Worm (Caenorhabditis elegans): ENCODE measurements around the gene oac-41.

- TF ChIP-seq T07F8.4 (tag; optimal IDR thresholded peaks at IDR 0.05) (no peak), die-1 (tag; optimal IDR thresholded peaks at IDR 0.05) (no peak), atf-7 (tag; optimal IDR thresholded peaks at IDR 0.05) (no peak), nfyb-1 (GFP tag; IDR thresholded peaks at IDR 0.05) (no peak), fkh-3 (tag; optimal IDR thresholded peaks at IDR 0.05) (no peak), akir-1 (GFP tag; optimal IDR thresholded peaks at IDR 0.05) (no peak), egrh-3 (GFP tag; IDR thresholded peaks at IDR 0.05) (no peak), chd-7 (tag; optimal IDR thresholded peaks at IDR 0.05) (no peak), ama-1 (optimal IDR thresholded peaks at IDR 0.05) (no peak), ama-1 (GFP tag; optimal IDR thresholded peaks at IDR 0.05) (no peak), snpc-4 (GFP tag; optimal IDR thresholded peaks at IDR 0.05) (no peak), snpc-4 (tag; optimal IDR thresholded peaks at IDR 0.05) (no peak), mes-4 (tag; optimal IDR thresholded peaks at IDR 0.05) (no peak), B0261.1 (tag; optimal IDR thresholded peaks at IDR 0.05) (no peak), nfya-1 (tag; optimal IDR thresholded peaks at IDR 0.05; ENCODE audit: borderline replicate concordance, insufficient read depth) (no peak), unc-130 (GFP tag; optimal IDR thresholded peaks at IDR 0.05) (no peak)
These were observed 38.4 kb downstream of the oac-41 start, which contains the start of gene str-86 for ce11 chrV:8983604-8984003.

Measured in whole organism, young adult.